Fruit fly (Drosophila melanogaster): ENCODE measurements around the gene CG34299.

Gene CG34299

DNA sequence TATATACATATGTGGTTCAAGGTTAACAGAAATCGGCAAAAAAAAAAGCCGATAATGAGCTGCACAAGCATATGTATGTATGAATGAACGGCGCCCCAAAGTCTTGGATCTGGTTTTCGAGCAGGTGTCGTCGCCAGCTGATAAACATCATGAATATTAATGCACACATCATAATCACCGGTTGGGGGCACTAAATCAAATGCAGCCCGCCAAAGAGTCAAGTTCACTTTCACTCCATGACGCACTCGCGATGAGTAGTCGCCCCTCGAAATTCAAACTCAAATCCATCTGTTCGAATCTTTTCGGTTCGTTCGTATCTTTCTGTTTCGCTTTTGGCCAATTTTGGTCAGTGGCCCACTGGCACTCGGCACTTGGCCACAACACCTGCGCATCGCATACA lies 9.1 kb upstream of the CG34299 start:
- TF ChIP-seq CG7368 (GFP tag; optimal IDR thresholded peaks at IDR 0.05), result no peak
- no peak for TF ChIP-seq CG11902 (GFP tag; optimal IDR thresholded peaks at IDR 0.05)
- TF ChIP-seq Blimp-1 (GFP tag; optimal IDR thresholded peaks at IDR 0.05), result peak; percentile 69

dm6 chr3R:30243262-30243815 lies 6.0 kb upstream of the CG34299 start, which contains the start of gene CG9737:
TSS of gene CG9737 (minus strand) at chr3R:30243312.
- TF ChIP-seq CG7368 (GFP tag; optimal IDR thresholded peaks at IDR 0.05) (peak; percentile 60), lz (GFP tag; optimal IDR thresholded peaks at IDR 0.05) (no peak), eg (GFP tag; IDR thresholded peaks at IDR 0.05) (peak; percentile 82), Ets21C (GFP tag; optimal IDR thresholded peaks at IDR 0.05) (no peak), CG32006 (GFP tag; optimal IDR thresholded peaks at IDR 0.05) (peak; percentile 50), dac (GFP tag; optimal IDR thresholded peaks at IDR 0.05) (peak; percentile 50), vri (GFP tag; optimal IDR thresholded peaks at IDR 0.05) (peak; percentile 99), Hr39 (GFP tag; optimal IDR thresholded peaks at IDR 0.05) (no peak), spab (GFP tag; optimal IDR thresholded peaks at IDR 0.05) (peak; percentile 71), Sox14 (GFP tag; optimal IDR thresholded peaks at IDR 0.05) (peak; percentile 73), fd59A (GFP tag; optimal IDR thresholded peaks at IDR 0.05) (no peak), Hr4 (GFP tag; optimal IDR thresholded peaks at IDR 0.05) (peak; percentile 54), cyc (GFP tag; optimal IDR thresholded peaks at IDR 0.05) (peak; percentile 27), acj6 (GFP tag; optimal IDR thresholded peaks at IDR 0.05) (no peak), Blimp-1 (GFP tag; optimal IDR thresholded peaks at IDR 0.05) (peak; percentile 100), CG1621 (tag; optimal IDR thresholded peaks at IDR 0.05) (peak; percentile 85), CG8119 (GFP tag; IDR thresholded peaks at IDR 0.05) (peak; percentile 65; the same call in 2 of the 3 replicates), CG3919 (GFP tag; optimal IDR thresholded peaks at IDR 0.05) (peak; percentile 80), Sox15 (GFP tag; optimal IDR thresholded peaks at IDR 0.05) (no peak), achi (GFP tag; optimal IDR thresholded peaks at IDR 0.05) (peak; percentile 20), CG10631 (GFP tag; optimal IDR thresholded peaks at IDR 0.05) (no peak), CG6276 (GFP tag; optimal IDR thresholded peaks at IDR 0.05) (peak; percentile 92), Lpt (GFP tag; optimal IDR thresholded peaks at IDR 0.05) (peak; percentile 61), CG8632 (GFP tag; optimal IDR thresholded peaks at IDR 0.05) (no peak), Ets96B (tag; optimal IDR thresholded peaks at IDR 0.05) (peak; percentile 3), pdm3 (GFP tag; optimal IDR thresholded peaks at IDR 0.05) (peak; percentile 43), CG6808 (GFP tag; optimal IDR thresholded peaks at IDR 0.05) (peak; percentile 85), Smox (GFP tag; optimal IDR thresholded peaks at IDR 0.05) (peak; percentile 23), CG34406 (GFP tag; optimal IDR thresholded peaks at IDR 0.05) (peak; percentile 29), CG11762 (GFP tag; optimal IDR thresholded peaks at IDR 0.05; ENCODE audit: insufficient read depth) (peak; percentile 39), CG3032 (tag; optimal IDR thresholded peaks at IDR 0.05) (peak; percentile 24), esn (GFP tag; optimal IDR thresholded peaks at IDR 0.05) (peak; percentile 44), net (GFP tag; optimal IDR thresholded peaks at IDR 0.05) (peak; percentile 91), CG31627 (GFP tag; optimal IDR thresholded peaks at IDR 0.05) (no peak), dsx (GFP tag; optimal IDR thresholded peaks at IDR 0.05; ENCODE audit: poor library complexity, severe bottlenecking) (peak; percentile 63), fd85E (GFP tag; optimal IDR thresholded peaks at IDR 0.05) (peak; percentile 0), CG16779 (tag; optimal IDR thresholded peaks at IDR 0.05) (peak; percentile 84), CG8319 (GFP tag; optimal IDR thresholded peaks at IDR 0.05) (peak; percentile 37), CG6792 (GFP tag; optimal IDR thresholded peaks at IDR 0.05) (no peak), OdsH (GFP tag; optimal IDR thresholded peaks at IDR 0.05) (no peak), CG11902 (GFP tag; optimal IDR thresholded peaks at IDR 0.05) (no peak), Eip93F (GFP tag; optimal IDR thresholded peaks at IDR 0.05) (peak; percentile 27), fkh (GFP tag; optimal IDR thresholded peaks at IDR 0.05) (no peak), Hr38 (GFP tag; optimal IDR thresholded peaks at IDR 0.05) (no peak), ss (GFP tag; optimal IDR thresholded peaks at IDR 0.05) (peak; percentile 86 to 92), CG6854 (GFP tag; optimal IDR thresholded peaks at IDR 0.05) (peak; percentile 98), Met (GFP tag; optimal IDR thresholded peaks at IDR 0.05) (peak; percentile 67), Gug (GFP tag; IDR thresholded peaks at IDR 0.05) (no peak), Sox102F (GFP tag; optimal IDR thresholded peaks at IDR 0.05) (peak; percentile 72)

All from whole organism, prepupa.